Worm (Caenorhabditis elegans): ENCODE data around the gene cpt-6.

DNA sequence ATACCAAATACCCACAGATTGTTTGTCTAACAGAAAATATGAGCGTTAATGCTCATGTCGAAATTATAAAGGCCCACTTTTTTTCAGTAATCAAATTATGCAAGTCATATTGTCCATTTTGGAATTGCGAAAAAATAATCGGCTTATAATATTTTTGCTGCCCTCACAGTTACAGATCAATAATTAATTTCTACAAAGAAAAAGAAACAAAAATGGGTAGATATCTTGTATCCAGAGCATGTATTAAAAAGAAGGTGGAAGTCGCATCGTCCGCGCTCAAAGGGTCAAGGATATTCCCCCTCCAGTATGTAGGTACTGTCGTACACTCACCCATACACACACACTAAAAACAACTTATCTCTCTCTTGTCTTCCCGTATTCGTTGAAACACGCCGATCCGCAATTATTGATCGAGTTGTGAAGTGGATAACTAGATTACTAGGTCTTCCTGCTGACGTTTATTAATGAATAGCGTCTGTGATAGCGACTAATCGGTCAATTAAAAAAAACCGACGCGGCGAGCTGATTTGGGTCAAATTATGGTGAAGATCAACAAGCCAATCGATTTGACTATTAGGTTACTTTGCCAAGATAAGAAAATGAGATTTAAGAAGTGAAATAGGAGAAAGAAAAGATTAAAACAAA lies 20.2 kb upstream of the cpt-6 start:
- no peak for TF ChIP-seq him-1 (tag; optimal IDR thresholded peaks at IDR 0.05)
- no peak for TF ChIP-seq dao-5 (tag; optimal IDR thresholded peaks at IDR 0.05)
- TF ChIP-seq W03F9.2 (tag; optimal IDR thresholded peaks at IDR 0.05): no peak

Measured in whole organism, L4/young adult.